Worm (Caenorhabditis elegans) whole organism, midembryonic: ENCODE results near the gene T13C5.10.

ENCODE experiments used
- cog-1 ChIP-seq: sonication (generic microtip); optimal IDR thresholded peaks from 2 replicates; lab custom pipeline; 2016; ENCODE audit warnings: missing genetic modification characterization, missing compliant biosample characterization
- flt-1 ChIP-seq: fragments of 200-800 bp; sonication (Bioruptor generic); IDR thresholded peaks from 2 replicates; pipeline ENCODE4 v1.3.6; 2022; ENCODE audit warnings: missing genetic modification characterization, missing compliant biosample characterization
- med-1 ChIP-seq: sonication (generic microtip); optimal IDR thresholded peaks from 2 replicates; lab custom pipeline; 2017; ENCODE audit warnings: missing genetic modification characterization, mild to moderate bottlenecking, missing compliant biosample characterization, antibody characterized with exemption, missing genetic modification reagents; ENCODE audit not compliant: insufficient read depth
- ref-1 ChIP-seq: fragments of 200-800 bp; sonication (Bioruptor generic); conservative IDR thresholded peaks from 2 replicates; pipeline ENCODE4 v1.3.6; 2022; ENCODE audit warnings: missing genetic modification reagents, missing genetic modification characterization, missing compliant biosample characterization

DNA sequence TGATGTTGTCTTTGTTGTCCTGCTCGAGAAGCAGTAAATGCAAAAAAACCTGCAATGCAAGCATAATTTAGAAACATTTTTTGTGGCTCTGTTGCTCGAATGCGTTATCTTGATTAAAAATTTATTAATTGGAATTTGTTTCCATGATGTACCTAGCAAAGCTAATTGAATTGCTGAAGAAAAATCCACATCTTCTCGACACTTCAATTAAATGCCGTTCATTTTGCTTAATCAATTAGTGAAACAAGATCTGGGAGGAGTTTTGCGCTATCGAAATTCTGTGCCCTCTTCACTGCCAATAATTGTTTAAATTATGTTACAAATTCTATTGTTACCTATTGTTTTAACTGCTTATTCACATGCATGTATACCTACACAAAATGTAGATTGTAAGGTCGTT is 12.1 kb upstream of the T13C5.10 start, which contains the start of gene T25B2.3:
- TF ChIP-seq cog-1 (tag; lab: Kevin White, UChicago) (no peak), ref-1 (no peak), med-1 (GFP tag; lab: Kevin White, UChicago) (no peak), flt-1 (GFP tag; lab: Robert Waterston, UW) (no peak)
